Worm (Caenorhabditis elegans): ENCODE measurements around the gene F56F10.2.

- TF ChIP-seq ham-2 (GFP tag; optimal IDR thresholded peaks at IDR 0.05) (no peak), nhr-76 (tag; optimal IDR thresholded peaks at IDR 0.05) (no peak), mls-2 (tag; optimal IDR thresholded peaks at IDR 0.05) (no peak), elt-1 (tag; optimal IDR thresholded peaks at IDR 0.05; ENCODE audit: borderline replicate concordance, insufficient read depth) (no peak)
These were observed 38.5 kb downstream of the F56F10.2 start, which contains the start of gene mab-7 for ce11 chrX:897948-898347.

Measured in whole organism, mixed stage, embryonic.